Fruit fly (Drosophila melanogaster) Kc167 (cell line): ENCODE measurements around the gene Nrg.

ENCODE experiments used
- h ChIP-seq: fragments of >200 bp; optimal IDR thresholded peaks from 3 replicates; lab custom pipeline; 2018; ENCODE audit warnings: missing external identifiers
- insv ChIP-seq: fragments of >200 bp; optimal IDR thresholded peaks from 3 replicates; lab custom pipeline; 2018; ENCODE audit warnings: missing external identifiers
- psq ChIP-seq: fragments of >200 bp; optimal IDR thresholded peaks from 2 replicates; lab custom pipeline; 2017; ENCODE audit warnings: missing external identifiers
- ttk ChIP-seq: sonication (Bioruptor generic); optimal IDR thresholded peaks from 2 replicates; lab custom pipeline; 2017; ENCODE audit warnings: missing external identifiers

DNA sequence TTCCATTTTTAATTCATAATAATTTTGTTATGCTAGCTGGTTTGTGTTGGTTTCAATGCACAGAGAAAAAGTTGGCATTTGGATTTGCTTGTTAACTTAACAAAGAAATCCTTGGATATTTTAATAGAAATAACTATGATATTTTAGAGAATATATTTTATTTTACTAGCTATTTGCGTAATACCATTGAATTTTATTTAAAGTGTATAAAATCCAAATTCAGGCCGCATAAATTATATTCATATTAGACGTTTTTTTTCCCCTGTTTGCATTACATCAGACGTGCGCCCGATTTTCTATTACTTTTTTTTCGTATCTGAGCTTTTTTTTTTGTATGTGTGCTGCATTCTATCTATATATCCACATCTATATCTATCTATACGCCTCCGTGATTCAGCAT lies 17.6 kb downstream of the Nrg start:
- TF ChIP-seq psq (lab: Kevin White, UChicago): no peak
- no peak for TF ChIP-seq insv (lab: Kevin White, UChicago)
- no peak for TF ChIP-seq ttk (lab: Kevin White, UChicago)
- TF ChIP-seq h (lab: Kevin White, UChicago): no peak
